Worm (Caenorhabditis elegans): ENCODE results near the gene srh-4.

srh-4 gene

ce11 chrV:4010170-4010569 lies at the start of gene srh-4:
TSS of gene srh-4 (plus strand) at chrV:4010470.
- TF ChIP-seq aha-1 (tag) (peak; percentile 3), tag-97 (GFP tag; IDR thresholded peaks at IDR 0.05) (no peak)

- TF ChIP-seq madf-9 (GFP tag; conservative IDR thresholded peaks at IDR 0.05): no peak
- TF ChIP-seq daf-16 (GFP tag; optimal IDR thresholded peaks at IDR 0.05): no peak
- peak; percentile 49 for TF ChIP-seq daf-16 (tag; optimal IDR thresholded peaks at IDR 0.05)
- TF ChIP-seq lsy-2 (tag; optimal IDR thresholded peaks at IDR 0.05): no peak
- no peak for TF ChIP-seq nhr-10 (tag; optimal IDR thresholded peaks at IDR 0.05)
- TF ChIP-seq daf-8 (GFP tag; IDR thresholded peaks at IDR 0.05): no peak
- TF ChIP-seq nhr-77 (tag; optimal IDR thresholded peaks at IDR 0.05): no peak
Observed at ce11 chrV:3961235-3961634, 49.0 kb upstream of the srh-4 start, which contains the start of gene cyp-34A6. TSS of gene cyp-34A6 (minus strand) at chrV:3961335.

- TF ChIP-seq nhr-28 (tag; optimal IDR thresholded peaks at IDR 0.05) (peak; percentile 42), daf-12 (tag; optimal IDR thresholded peaks at IDR 0.05) (no peak)
Observed at ce11 chrV:3963715-3964114, 46.6 kb upstream of the srh-4 start, which contains the start of gene cyp-34A7. TSS of gene cyp-34A7 (minus strand) at chrV:3963815.

- TF ChIP-seq nhr-28 (tag; optimal IDR thresholded peaks at IDR 0.05): peak; percentile 79
- no peak for TF ChIP-seq nhr-48 (tag; optimal IDR thresholded peaks at IDR 0.05)
- TF ChIP-seq aha-1 (tag): no peak
- peak in 1 of 2 experiments; percentile 24 for TF ChIP-seq mdl-1 (tag; optimal IDR thresholded peaks at IDR 0.05)
- TF ChIP-seq Y75B8A.6 (GFP tag; IDR thresholded peaks at IDR 0.05): no peak
- TF ChIP-seq unc-62 (GFP tag; optimal IDR thresholded peaks at IDR 0.05 in 1 of 2): no peak
- TF ChIP-seq unc-62 (tag; optimal IDR thresholded peaks at IDR 0.05): no peak
- TF ChIP-seq dmd-6 (GFP tag; IDR thresholded peaks at IDR 0.05): peak; percentile 52; the same call in 1 of the 2 replicates
- peak; percentile 57 for TF ChIP-seq dve-1 (tag; optimal IDR thresholded peaks at IDR 0.05; ENCODE audit: insufficient read depth)
- TF ChIP-seq set-16 (GFP tag; IDR thresholded peaks at IDR 0.05): no peak
- peak; percentile 84 for TF ChIP-seq nhr-77 (tag; optimal IDR thresholded peaks at IDR 0.05)
- peak; percentile 4 for TF ChIP-seq hlh-11 (tag; optimal IDR thresholded peaks at IDR 0.05)
- no peak for TF ChIP-seq madf-9 (GFP tag; conservative IDR thresholded peaks at IDR 0.05)
- no peak for TF ChIP-seq daf-19 (GFP tag; conservative IDR thresholded peaks at IDR 0.05)
- TF ChIP-seq daf-16 (GFP tag; optimal IDR thresholded peaks at IDR 0.05): no peak
- peak; percentile 2 for TF ChIP-seq daf-16 (tag; optimal IDR thresholded peaks at IDR 0.05)
- peak; percentile 24 for TF ChIP-seq nhr-102 (tag; optimal IDR thresholded peaks at IDR 0.05)
Observed at ce11 chrV:3967762-3968161, 42.5 kb upstream of the srh-4 start, which contains the start of gene cyp-34A8. TSS of gene cyp-34A8 (minus strand) at chrV:3967823.

- TF ChIP-seq unc-62 (GFP tag; optimal IDR thresholded peaks at IDR 0.05 in 1 of 2) (peak in 1 of 2 experiments; percentile 95), unc-62 (tag; optimal IDR thresholded peaks at IDR 0.05) (no peak), ctbp-1 (GFP tag; IDR thresholded peaks at IDR 0.05) (no peak), zip-2 (tag; optimal IDR thresholded peaks at IDR 0.05) (no peak), cey-2 (tag; optimal IDR thresholded peaks at IDR 0.05; ENCODE audit: borderline replicate concordance, insufficient read depth) (no peak)
Observed at ce11 chrV:3968929-3969328, 41.3 kb upstream of the srh-4 start.

ce11 chrV:3969664-3970063 lies 40.6 kb upstream of the srh-4 start:
- peak; percentile 67 for TF ChIP-seq nhr-77 (tag; optimal IDR thresholded peaks at IDR 0.05)
- no peak for TF ChIP-seq skn-1 (tag; optimal IDR thresholded peaks at IDR 0.05)
- peak; percentile 75 for TF ChIP-seq nhr-28 (tag; optimal IDR thresholded peaks at IDR 0.05)
- peak; percentile 61 for TF ChIP-seq dmd-6 (GFP tag; IDR thresholded peaks at IDR 0.05)
- no peak for TF ChIP-seq Y5F2A.4 (GFP tag; optimal IDR thresholded peaks at IDR 0.05)
- TF ChIP-seq nhr-102 (tag; optimal IDR thresholded peaks at IDR 0.05): peak; percentile 3
- no peak for TF ChIP-seq F37D6.2 (tag; optimal IDR thresholded peaks at IDR 0.05)
- TF ChIP-seq hlh-11 (tag; optimal IDR thresholded peaks at IDR 0.05): peak; percentile 23
- TF ChIP-seq ceh-44 (GFP tag; IDR thresholded peaks at IDR 0.05): no peak
- TF ChIP-seq ceh-28 (tag; optimal IDR thresholded peaks at IDR 0.05): no peak
- no peak for TF ChIP-seq php-3 (GFP tag; IDR thresholded peaks at IDR 0.05)
- no peak for TF ChIP-seq daf-16 (GFP tag; optimal IDR thresholded peaks at IDR 0.05)
- peak; percentile 97 for TF ChIP-seq daf-16 (tag; optimal IDR thresholded peaks at IDR 0.05)
- TF ChIP-seq dve-1 (tag; optimal IDR thresholded peaks at IDR 0.05; ENCODE audit: insufficient read depth): peak; percentile 47
